Worm (Caenorhabditis elegans) whole organism, early embryonic: ENCODE results near the gene sre-55.

Experiments
- ama-1 ChIP-seq: fragments of 150-350 bp; optimal IDR thresholded peaks from 2 replicates; lab custom pipeline; 2014
- hmg-4 ChIP-seq: fragments of 200-800 bp; sonication (Bioruptor generic); optimal IDR thresholded peaks from 2 replicates; lab custom pipeline; 2018; ENCODE audit warnings: mild to moderate bottlenecking, missing genetic modification characterization, missing compliant biosample characterization
- hnd-1 ChIP-seq: sonication (generic microtip); optimal IDR thresholded peaks from 2 replicates; lab custom pipeline; 2016; ENCODE audit warnings: missing genetic modification characterization, missing compliant biosample characterization
- sea-1 ChIP-seq: fragments of 200-800 bp; sonication (Bioruptor generic); conservative IDR thresholded peaks from 2 replicates; pipeline ENCODE4 v1.3.6; 2022; ENCODE audit warnings: missing genetic modification characterization, missing compliant biosample characterization

- no peak for TF ChIP-seq ama-1 (lab: Kevin White, UChicago)
- no peak for TF ChIP-seq hnd-1
- TF ChIP-seq sea-1 (GFP tag; lab: Robert Waterston, UW): no peak
- TF ChIP-seq hmg-4 (GFP tag; lab: Kevin White, UChicago): no peak
These were observed 12.6 kb downstream of the sre-55 start for ce11 chrII:12341566-12342223.
